Fruit fly (Drosophila melanogaster) S2 (cell line): ENCODE measurements around the gene CG14947.

ENCODE experiments used
- CG8478 ChIP-seq: fragments of >200 bp; optimal IDR thresholded peaks from 2 replicates; lab custom pipeline; 2018
- CTCF ChIP-seq, 2 experiments: fragments of >200 bp; optimal IDR thresholded peaks; 2 replicates each; lab custom pipeline; 2018

DNA sequence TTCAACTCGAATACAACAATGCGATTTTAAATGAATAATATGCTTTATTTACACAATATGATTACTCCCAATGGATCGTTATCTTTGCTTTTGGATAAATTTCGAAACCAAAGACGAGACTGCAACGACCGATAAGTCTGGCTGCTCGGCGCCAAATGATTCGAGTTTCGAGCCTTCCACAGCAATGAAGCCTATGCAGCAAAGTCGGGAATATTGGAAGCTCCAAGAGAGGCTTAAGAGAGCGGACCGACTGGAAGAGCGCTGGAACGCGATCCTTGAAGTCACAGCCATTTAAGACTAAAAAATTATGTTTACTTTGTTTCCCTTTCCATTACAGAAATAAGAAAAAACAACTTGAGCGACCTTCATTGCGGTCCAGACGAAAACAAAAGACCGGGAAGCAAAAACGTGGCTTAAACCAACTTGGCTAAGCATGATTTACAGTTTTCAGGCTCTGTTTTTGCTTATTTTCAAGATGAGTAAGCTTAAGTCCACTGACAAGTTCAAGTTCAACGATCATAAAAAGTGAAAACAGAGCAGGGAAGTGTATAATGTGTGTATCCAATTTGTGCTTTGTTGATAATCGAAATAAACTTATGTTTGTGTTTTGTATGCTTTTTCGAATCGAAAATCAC lies 9.2 kb upstream of the CG14947 start, which contains the start of gene firl:
- TF ChIP-seq CG8478 (lab: Kevin White, UChicago) (no peak), CTCF (optimal IDR thresholded peaks at IDR 0.05; lab: Kevin White, UChicago) (no peak)
